Fruit fly (Drosophila melanogaster): ENCODE measurements around the gene CG3939.
A peak's percentile ranks its signal among the peaks of the same experiment; 100 is the strongest.

The CG3939 gene

DNA sequence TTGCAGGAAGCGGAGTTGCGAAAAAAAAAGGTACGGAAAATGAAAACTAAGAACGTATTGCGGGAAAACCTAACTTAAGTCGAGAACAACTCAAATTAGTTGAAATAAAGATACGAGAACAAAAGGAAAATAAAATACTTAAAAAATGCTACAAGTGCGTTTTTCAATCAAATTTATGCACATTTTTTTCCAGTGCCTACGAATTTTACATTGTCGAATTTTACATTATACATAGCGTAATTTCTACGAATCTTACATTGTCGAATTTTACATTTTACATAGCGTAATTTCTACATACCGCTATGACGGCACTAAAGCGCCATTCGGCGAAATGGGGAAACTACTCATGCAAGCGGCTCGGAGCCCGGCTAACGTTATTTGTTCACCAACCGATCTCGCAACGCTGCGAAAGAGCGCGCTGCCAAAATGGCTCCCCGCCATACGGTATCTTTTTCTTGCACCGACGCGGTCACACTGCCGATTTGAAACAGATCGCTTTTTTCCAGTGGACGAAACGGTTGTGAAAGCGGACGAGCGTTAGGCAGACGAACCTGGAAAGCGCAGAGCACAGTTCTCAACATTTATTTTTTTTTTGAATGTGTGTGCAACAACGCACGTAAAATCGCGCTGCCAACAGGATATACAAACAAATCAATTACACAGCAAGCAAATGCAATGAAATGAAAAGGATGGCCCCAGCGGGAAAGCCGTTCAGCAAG, 40.3 kb upstream of the CG3939 start, which contains the start of gene N (continued):
- 0 out of 2 replicates have a peak, but pooled peaks have one; percentile 29 for TF ChIP-seq CG11696 (GFP tag; IDR thresholded peaks at IDR 0.05)
- TF ChIP-seq CG31224 (GFP tag; IDR thresholded peaks at IDR 0.05): no peak
- TF ChIP-seq Dp (GFP tag; optimal IDR thresholded peaks at IDR 0.05): peak; percentile 72
- no peak for TF ChIP-seq CG34224 (GFP tag; IDR thresholded peaks at IDR 0.05; ENCODE audit: partially characterized antibody)
- TF ChIP-seq zfh1 (GFP tag; IDR thresholded peaks at IDR 0.05): peak; percentile 45; the same call in 1 of the 3 replicates
- TF ChIP-seq ems (GFP tag; optimal IDR thresholded peaks at IDR 0.05): no peak
- peak; percentile 51 for TF ChIP-seq CG14710 (tag; optimal IDR thresholded peaks at IDR 0.05)
- peak; percentile 79 for TF ChIP-seq CG1603 (tag; optimal IDR thresholded peaks at IDR 0.05)
- no peak for TF ChIP-seq CG30020 (tag; optimal IDR thresholded peaks at IDR 0.05)
- TF ChIP-seq dpn (GFP tag; optimal IDR thresholded peaks at IDR 0.05): peak; percentile 58 to 61
- TF ChIP-seq Myb (GFP tag; optimal IDR thresholded peaks at IDR 0.05): peak; percentile 78
- no peak for TF ChIP-seq klu (GFP tag; IDR thresholded peaks at IDR 0.05)
- peak; percentile 44 for TF ChIP-seq Side (GFP tag; optimal IDR thresholded peaks at IDR 0.05)
- TF ChIP-seq E2f1 (GFP tag; IDR thresholded peaks at IDR 0.05): 0 out of 2 replicates have a peak, but pooled peaks have one; percentile 19
- TF ChIP-seq CG11723 (GFP tag; optimal IDR thresholded peaks at IDR 0.05): no peak
- TF ChIP-seq MBD-R2 (GFP tag; IDR thresholded peaks at IDR 0.05): peak; percentile 18; the same call in 1 of the 2 replicates
- peak; percentile 22; the same call in 1 of the 2 replicates for TF ChIP-seq onecut (GFP tag; IDR thresholded peaks at IDR 0.05)
- peak; percentile 88 for TF ChIP-seq Bgb (GFP tag; IDR thresholded peaks at IDR 0.05; ENCODE audit: partially characterized antibody)
- TF ChIP-seq CG31441 (GFP tag; IDR thresholded peaks at IDR 0.05): peak; percentile 69
- TF ChIP-seq CG4360 (GFP tag; IDR thresholded peaks at IDR 0.05): 0 out of 2 replicates have a peak, but pooled peaks have one; percentile 7
- TF ChIP-seq CG1832 (GFP tag; optimal IDR thresholded peaks at IDR 0.05): no peak
- peak; percentile 22 for TF ChIP-seq dmrt11E (tag; optimal IDR thresholded peaks at IDR 0.05)
- TF ChIP-seq sens-2 (GFP tag; IDR thresholded peaks at IDR 0.05): no peak
- peak; percentile 66 for TF ChIP-seq CG32532 (GFP tag; IDR thresholded peaks at IDR 0.05)
- no peak for TF ChIP-seq seq (GFP tag; IDR thresholded peaks at IDR 0.05)
- peak; percentile 40 for TF ChIP-seq CG3281 (GFP tag; optimal IDR thresholded peaks at IDR 0.05)
- TF ChIP-seq BtbVII (GFP tag; optimal IDR thresholded peaks at IDR 0.05): no peak
- peak; percentile 50 for TF ChIP-seq CG30403 (GFP tag; optimal IDR thresholded peaks at IDR 0.05)
- TF ChIP-seq CG10959 (GFP tag; IDR thresholded peaks at IDR 0.05): no peak
- TF ChIP-seq D19A (tag; optimal IDR thresholded peaks at IDR 0.05): no peak
- peak; percentile 48 for TF ChIP-seq CG6813 (GFP tag; optimal IDR thresholded peaks at IDR 0.05)
- no peak for TF ChIP-seq da (GFP tag; optimal IDR thresholded peaks at IDR 0.05)
- TF ChIP-seq CG17385 (GFP tag; optimal IDR thresholded peaks at IDR 0.05): peak; percentile 15
- TF ChIP-seq Fer1 (GFP tag; optimal IDR thresholded peaks at IDR 0.05): peak; percentile 38
- TF ChIP-seq fu2 (GFP tag; optimal IDR thresholded peaks at IDR 0.05): no peak
- peak; percentile 75 for TF ChIP-seq CG11695 (GFP tag; IDR thresholded peaks at IDR 0.05)
- no peak for TF ChIP-seq jigr1 (GFP tag; IDR thresholded peaks at IDR 0.05)
- peak; percentile 62 for TF ChIP-seq trem (tag; optimal IDR thresholded peaks at IDR 0.05)
- TF ChIP-seq dan (GFP tag; IDR thresholded peaks at IDR 0.05): no peak
- peak; percentile 37; the same call in 1 of the 2 replicates for TF ChIP-seq ssp (GFP tag; IDR thresholded peaks at IDR 0.05)
- peak; percentile 97 for TF ChIP-seq phol (tag; optimal IDR thresholded peaks at IDR 0.05)
- no peak for TF ChIP-seq vnd (GFP tag; IDR thresholded peaks at IDR 0.05; ENCODE audit: partially characterized antibody)
- no peak for TF ChIP-seq Dad (GFP tag; optimal IDR thresholded peaks at IDR 0.05)
- peak; percentile 6 for TF ChIP-seq CG10431 (GFP tag; optimal IDR thresholded peaks at IDR 0.05)
- peak; percentile 8 for TF ChIP-seq cad (GFP tag; optimal IDR thresholded peaks at IDR 0.05)
- TF ChIP-seq prd (optimal IDR thresholded peaks at IDR 0.05): no peak
- TF ChIP-seq prd (GFP tag; IDR thresholded peaks at IDR 0.05): peak; percentile 38; the same call in 2 of the 3 replicates
- no peak for TF ChIP-seq Nf-YA (GFP tag; IDR thresholded peaks at IDR 0.05)
- peak; percentile 66 for TF ChIP-seq bab2 (GFP tag; optimal IDR thresholded peaks at IDR 0.05)
